Fruit fly (Drosophila melanogaster) whole organism: ENCODE measurements around the gene CG13022.

Experiments
- CG8478 ChIP-seq: fragments of >200 bp; optimal IDR thresholded peaks from 2 replicates; lab custom pipeline; 2018; ENCODE audit warnings: inconsistent platforms
- Dll ChIP-seq: fragments of >200 bp; optimal IDR thresholded peaks from 2 replicates; lab custom pipeline; 2017
- EcR ChIP-seq, 2 experiments: fragments of >200 bp; optimal IDR thresholded peaks; 2 replicates each; lab custom pipeline; 2017; ENCODE audit warnings: missing biosample characterization in 2 of 2, missing genetic modification characterization in 2 of 2, missing genetic modification reagents in 2 of 2
- pan ChIP-seq: fragments of >200 bp; optimal IDR thresholded peaks from 2 replicates; lab custom pipeline; 2017
- psq ChIP-seq: fragments of >200 bp; optimal IDR thresholded peaks from 2 replicates; lab custom pipeline; 2017
- usp ChIP-seq: fragments of >200 bp; optimal IDR thresholded peaks from 2 replicates; lab custom pipeline; 2017; ENCODE audit warnings: missing biosample characterization, missing genetic modification characterization, mixed read lengths

- TF ChIP-seq Dll: no peak
- no peak for TF ChIP-seq EcR (GFP tag; optimal IDR thresholded peaks at IDR 0.05; lab: Kevin White, UChicago)
- no peak for TF ChIP-seq psq (lab: Kevin White, UChicago)
- no peak for TF ChIP-seq CG8478 (lab: Kevin White, UChicago)
- no peak for TF ChIP-seq pan
- no peak for TF ChIP-seq usp (GFP tag; lab: Kevin White, UChicago)
Measured at dm6 chr3L:16984042-16984441, 45.3 kb upstream of the CG13022 start.
